Worm (Caenorhabditis elegans): ENCODE results near the gene F58B3.4.

F58B3.4 gene

ce11 chrIV:11631750-11632149 lies at the start of gene F58B3.4:
Gene F58B3.4 (minus strand): TSS chrIV:11631850.
- TF ChIP-seq ztf-29 (GFP tag; IDR thresholded peaks at IDR 0.05) (no peak), ref-1 (GFP tag; conservative IDR thresholded peaks at IDR 0.05) (no peak), klf-2 (GFP tag; conservative IDR thresholded peaks at IDR 0.05) (no peak), cog-1 (tag; optimal IDR thresholded peaks at IDR 0.05) (no peak), med-1 (GFP tag; optimal IDR thresholded peaks at IDR 0.05; ENCODE audit: insufficient read depth) (no peak), ztf-23 (GFP tag; IDR thresholded peaks at IDR 0.05) (no peak), flt-1 (GFP tag; IDR thresholded peaks at IDR 0.05) (no peak), T22C8.4 (GFP tag; IDR thresholded peaks at IDR 0.05) (no peak)

DNA sequence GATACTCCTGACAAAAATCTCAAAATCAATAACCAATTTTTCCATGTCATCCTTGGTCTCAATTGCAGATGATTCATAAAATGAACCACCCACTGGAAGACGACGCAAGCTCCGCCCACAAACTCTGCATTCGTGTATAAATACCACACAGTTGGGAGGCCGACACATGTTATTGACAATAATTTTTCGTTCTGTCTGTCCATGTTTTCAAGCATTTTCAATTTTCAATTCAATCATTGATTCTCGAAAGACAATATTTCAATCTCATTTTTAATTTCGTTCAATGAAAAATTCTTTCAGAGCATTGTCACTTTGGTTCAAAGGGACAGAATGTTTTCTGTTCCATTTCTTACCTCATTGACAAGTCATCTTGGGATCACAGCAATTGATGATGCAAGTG lies 44.4 kb upstream of the F58B3.4 start, which contains the start of gene inx-9:
Gene inx-9 (plus strand): TSS at position 301 of the 400 bp plus-strand sequence.
- TF ChIP-seq klf-2 (GFP tag; conservative IDR thresholded peaks at IDR 0.05): no peak
- no peak for TF ChIP-seq ztf-29 (GFP tag; IDR thresholded peaks at IDR 0.05)
- TF ChIP-seq ref-1 (GFP tag; conservative IDR thresholded peaks at IDR 0.05): no peak
- no peak for TF ChIP-seq T22C8.4 (GFP tag; IDR thresholded peaks at IDR 0.05)
- no peak for TF ChIP-seq med-1 (GFP tag; optimal IDR thresholded peaks at IDR 0.05; ENCODE audit: insufficient read depth)
- no peak for TF ChIP-seq ztf-23 (GFP tag; IDR thresholded peaks at IDR 0.05)
- no peak for TF ChIP-seq tab-1 (GFP tag; IDR thresholded peaks at IDR 0.05)
- TF ChIP-seq flt-1 (GFP tag; IDR thresholded peaks at IDR 0.05): no peak
- no peak for TF ChIP-seq cog-1 (tag; optimal IDR thresholded peaks at IDR 0.05)

- no peak for TF ChIP-seq ztf-29 (GFP tag; IDR thresholded peaks at IDR 0.05)
- TF ChIP-seq ztf-23 (GFP tag; IDR thresholded peaks at IDR 0.05): no peak
- TF ChIP-seq klf-2 (GFP tag; conservative IDR thresholded peaks at IDR 0.05): no peak
- TF ChIP-seq med-1 (GFP tag; optimal IDR thresholded peaks at IDR 0.05; ENCODE audit: insufficient read depth): no peak
- TF ChIP-seq ref-1 (GFP tag; conservative IDR thresholded peaks at IDR 0.05): no peak
- TF ChIP-seq T22C8.4 (GFP tag; IDR thresholded peaks at IDR 0.05): no peak
- TF ChIP-seq flt-1 (GFP tag; IDR thresholded peaks at IDR 0.05): no peak
- TF ChIP-seq cog-1 (tag; optimal IDR thresholded peaks at IDR 0.05): no peak
- TF ChIP-seq tab-1 (GFP tag; IDR thresholded peaks at IDR 0.05): no peak
These were observed 41.9 kb upstream of the F58B3.4 start, which contains the start of gene inx-8 for ce11 chrIV:11673543-11673942. Gene inx-8 (plus strand): TSS chrIV:11673843.

ce11 chrIV:11668001-11668400 lies 36.4 kb upstream of the F58B3.4 start, which contains the start of gene atg-4.2:
Gene atg-4.2 (plus strand): TSS chrIV:11668024.
- TF ChIP-seq flt-1 (GFP tag; IDR thresholded peaks at IDR 0.05) (no peak), ztf-29 (GFP tag; IDR thresholded peaks at IDR 0.05) (no peak), T22C8.4 (GFP tag; IDR thresholded peaks at IDR 0.05) (no peak), tab-1 (GFP tag; IDR thresholded peaks at IDR 0.05) (no peak), ref-1 (GFP tag; conservative IDR thresholded peaks at IDR 0.05) (no peak), cog-1 (tag; optimal IDR thresholded peaks at IDR 0.05) (no peak), med-1 (GFP tag; optimal IDR thresholded peaks at IDR 0.05; ENCODE audit: insufficient read depth) (no peak), klf-2 (GFP tag; conservative IDR thresholded peaks at IDR 0.05) (no peak), ztf-23 (GFP tag; IDR thresholded peaks at IDR 0.05) (no peak)

- TF ChIP-seq klf-2 (GFP tag; conservative IDR thresholded peaks at IDR 0.05) (no peak), tab-1 (GFP tag; IDR thresholded peaks at IDR 0.05) (no peak), ztf-29 (GFP tag; IDR thresholded peaks at IDR 0.05) (no peak), cog-1 (tag; optimal IDR thresholded peaks at IDR 0.05) (no peak), ref-1 (GFP tag; conservative IDR thresholded peaks at IDR 0.05) (no peak), med-1 (GFP tag; optimal IDR thresholded peaks at IDR 0.05; ENCODE audit: insufficient read depth) (no peak), flt-1 (GFP tag; IDR thresholded peaks at IDR 0.05) (no peak), T22C8.4 (GFP tag; IDR thresholded peaks at IDR 0.05) (no peak), ztf-23 (GFP tag; IDR thresholded peaks at IDR 0.05) (no peak)
These were observed 33.4 kb upstream of the F58B3.4 start, which contains the start of gene ZK809.9 for ce11 chrIV:11665010-11665409. Gene ZK809.9 (plus strand): TSS chrIV:11665310.

- TF ChIP-seq ztf-29 (GFP tag; IDR thresholded peaks at IDR 0.05) (no peak), ref-1 (GFP tag; conservative IDR thresholded peaks at IDR 0.05) (no peak), ztf-23 (GFP tag; IDR thresholded peaks at IDR 0.05) (no peak), cog-1 (tag; optimal IDR thresholded peaks at IDR 0.05) (no peak), tab-1 (GFP tag; IDR thresholded peaks at IDR 0.05) (no peak), med-1 (GFP tag; optimal IDR thresholded peaks at IDR 0.05; ENCODE audit: insufficient read depth) (no peak), T22C8.4 (GFP tag; IDR thresholded peaks at IDR 0.05) (no peak), klf-2 (GFP tag; conservative IDR thresholded peaks at IDR 0.05) (no peak), flt-1 (GFP tag; IDR thresholded peaks at IDR 0.05) (no peak)
These were observed 28.2 kb upstream of the F58B3.4 start, which contains the start of gene ZK792.1 for ce11 chrIV:11659794-11660312. Gene ZK792.1 (plus strand): TSS chrIV:11659844.

DNA sequence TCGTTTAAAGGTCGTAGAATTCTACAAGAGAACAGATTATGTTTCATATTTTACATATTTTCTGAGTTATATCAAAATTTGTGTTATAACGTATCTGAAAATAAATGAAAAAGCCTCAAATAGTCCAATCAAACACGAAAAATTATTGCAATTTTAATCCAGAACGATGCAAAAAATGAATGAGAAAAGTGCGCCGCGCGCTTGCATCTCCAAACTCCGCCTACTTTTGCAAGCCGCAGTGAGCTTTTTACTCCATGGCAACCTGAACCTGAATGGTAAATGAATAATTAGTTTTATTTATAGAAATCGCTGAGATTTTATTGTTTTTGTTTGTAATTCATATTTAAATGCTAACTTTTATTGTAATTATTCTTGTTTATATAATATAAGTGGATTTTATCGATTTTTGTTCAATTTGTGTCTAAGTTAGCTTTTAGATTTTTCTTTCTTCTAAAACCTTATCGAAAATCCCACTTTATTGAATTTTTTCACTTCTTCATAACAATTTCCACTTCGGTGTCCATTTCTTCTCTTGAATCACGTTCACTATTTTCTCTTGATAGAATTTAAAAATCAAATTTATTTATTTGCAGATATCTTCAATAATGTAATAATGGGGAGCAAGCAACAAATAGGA lies 24.6 kb upstream of the F58B3.4 start, which contains the start of gene ZK809.5:
Gene ZK809.5 (plus strand): TSS at position 587 of the 637 bp plus-strand sequence.
- TF ChIP-seq ztf-29 (GFP tag; IDR thresholded peaks at IDR 0.05): no peak
- TF ChIP-seq cog-1 (tag; optimal IDR thresholded peaks at IDR 0.05): no peak
- no peak for TF ChIP-seq med-1 (GFP tag; optimal IDR thresholded peaks at IDR 0.05; ENCODE audit: insufficient read depth)
- TF ChIP-seq klf-2 (GFP tag; conservative IDR thresholded peaks at IDR 0.05): no peak
- TF ChIP-seq ref-1 (GFP tag; conservative IDR thresholded peaks at IDR 0.05): no peak
- TF ChIP-seq ztf-23 (GFP tag; IDR thresholded peaks at IDR 0.05): no peak
- TF ChIP-seq tab-1 (GFP tag; IDR thresholded peaks at IDR 0.05): no peak
- TF ChIP-seq flt-1 (GFP tag; IDR thresholded peaks at IDR 0.05): no peak
- TF ChIP-seq T22C8.4 (GFP tag; IDR thresholded peaks at IDR 0.05): no peak

- TF ChIP-seq flt-1 (GFP tag; IDR thresholded peaks at IDR 0.05): no peak
- TF ChIP-seq cog-1 (tag; optimal IDR thresholded peaks at IDR 0.05): no peak
- TF ChIP-seq med-1 (GFP tag; optimal IDR thresholded peaks at IDR 0.05; ENCODE audit: insufficient read depth): no peak
- no peak for TF ChIP-seq klf-2 (GFP tag; conservative IDR thresholded peaks at IDR 0.05)
- TF ChIP-seq ztf-29 (GFP tag; IDR thresholded peaks at IDR 0.05): no peak
- no peak for TF ChIP-seq T22C8.4 (GFP tag; IDR thresholded peaks at IDR 0.05)
- TF ChIP-seq tab-1 (GFP tag; IDR thresholded peaks at IDR 0.05): no peak
- no peak for TF ChIP-seq ztf-23 (GFP tag; IDR thresholded peaks at IDR 0.05)
- TF ChIP-seq ref-1 (GFP tag; conservative IDR thresholded peaks at IDR 0.05): no peak
These were observed 23.7 kb upstream of the F58B3.4 start, which contains the start of gene ent-1 for ce11 chrIV:11655370-11655769. Gene ent-1 (minus strand): TSS chrIV:11655470.

DNA sequence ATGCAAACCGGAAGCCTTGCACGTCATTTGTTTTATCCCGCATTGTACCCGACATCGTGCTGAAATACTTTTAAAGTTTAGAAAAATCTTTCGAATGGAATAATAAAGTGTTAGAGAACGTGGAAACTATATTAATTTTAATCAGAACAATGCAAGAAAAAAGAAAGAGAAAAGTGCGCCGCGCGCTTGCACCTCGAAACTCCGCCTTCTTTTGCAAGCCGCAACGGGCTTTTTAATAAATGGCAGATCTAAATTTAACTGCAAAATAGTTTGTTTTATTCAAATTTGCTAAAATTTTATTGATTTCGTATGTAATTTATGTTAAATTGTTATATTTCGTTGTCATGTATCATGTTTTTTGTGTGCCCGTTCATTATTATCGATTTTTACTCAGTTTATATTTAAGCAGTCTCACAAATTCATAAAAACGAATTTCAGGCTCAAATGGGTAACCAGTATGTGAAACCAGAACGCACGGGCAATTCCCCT lies 20.4 kb upstream of the F58B3.4 start, which contains the start of the genes acl-3 and ndub-6:
Gene acl-3 (minus strand): TSS at position 59 of the 489 bp plus-strand sequence.
Gene ndub-6 (plus strand): TSS at position 439 of the 489 bp plus-strand sequence.
- no peak for TF ChIP-seq ztf-23 (GFP tag; IDR thresholded peaks at IDR 0.05)
- peak; percentile 59; the same call in 1 of the 2 replicates for TF ChIP-seq ztf-29 (GFP tag; IDR thresholded peaks at IDR 0.05)
- TF ChIP-seq T22C8.4 (GFP tag; IDR thresholded peaks at IDR 0.05): no peak
